Worm (Caenorhabditis elegans) whole organism, L4 larva: ENCODE results near the gene shn-1.

Source experiments
- F26F4.8 ChIP-seq: fragments of 200-800 bp; sonication (Bioruptor generic); conservative IDR thresholded peaks from 2 replicates; pipeline ENCODE4 v1.3.6; 2022; ENCODE audit warnings: missing genetic modification characterization, missing compliant biosample characterization
- F44E2.7 ChIP-seq: fragments of 200-800 bp; sonication (Bioruptor generic); IDR thresholded peaks from 2 replicates; pipeline ENCODE4 v2.1.2; 2022; ENCODE audit warnings: missing genetic modification characterization, missing compliant biosample characterization
- F49E8.2 ChIP-seq: sonication (generic microtip); optimal IDR thresholded peaks from 2 replicates; lab custom pipeline; 2016; ENCODE audit warnings: missing compliant biosample characterization, mild to moderate bottlenecking, missing genetic modification characterization, borderline replicate concordance
- R02D3.7 ChIP-seq: fragments of 150-350 bp; sonication (generic microtip); optimal IDR thresholded peaks from 3 replicates; lab custom pipeline; 2014; ENCODE audit warnings: missing biosample characterization, missing genetic modification characterization
- T20F7.1 ChIP-seq: fragments of 200-800 bp; sonication (Bioruptor generic); optimal IDR thresholded peaks from 2 replicates; lab custom pipeline; 2018; ENCODE audit warnings: mild to moderate bottlenecking, missing genetic modification characterization, missing compliant biosample characterization
- T26A8.4 ChIP-seq: fragments of 200-800 bp; sonication (Bioruptor generic); IDR thresholded peaks from 2 replicates; pipeline ENCODE4 v1.3.6; 2022; ENCODE audit warnings: missing genetic modification characterization, missing compliant biosample characterization
- Y105C5A.15 ChIP-seq: fragments of 200-800 bp; sonication (Bioruptor generic); IDR thresholded peaks from 2 replicates; pipeline ENCODE4 v1.3.6; 2022; ENCODE audit warnings: missing genetic modification characterization, missing compliant biosample characterization
- Y5F2A.4 ChIP-seq: fragments of 200-800 bp; sonication (Bioruptor generic); optimal IDR thresholded peaks from 2 replicates; lab custom pipeline; 2018; ENCODE audit warnings: mild to moderate bottlenecking, missing genetic modification characterization, missing compliant biosample characterization
- ZK337.2 ChIP-seq: fragments of 200-800 bp; sonication (Bioruptor generic); IDR thresholded peaks from 2 replicates; pipeline ENCODE4 v1.3.6; 2022; ENCODE audit warnings: missing genetic modification reagents, missing genetic modification characterization, missing compliant biosample characterization
- aha-1 ChIP-seq: fragments of 150-350 bp; peaks from one replicate; lab custom pipeline; 2014; ENCODE audit warnings: missing biosample characterization, missing genetic modification characterization
- ceh-32 ChIP-seq: sonication (generic microtip); optimal IDR thresholded peaks from 2 replicates; lab custom pipeline; 2016; ENCODE audit warnings: mild to moderate bottlenecking, missing genetic modification characterization, missing compliant biosample characterization; ENCODE audit not compliant: poor library complexity
- ceh-44 ChIP-seq: fragments of 200-800 bp; sonication (Bioruptor generic); IDR thresholded peaks from 2 replicates; pipeline ENCODE4 v1.3.6; 2022; ENCODE audit warnings: missing genetic modification reagents, missing genetic modification characterization, missing compliant biosample characterization
- ceh-82 ChIP-seq: sonication (generic microtip); optimal IDR thresholded peaks from 2 replicates; lab custom pipeline; 2017; ENCODE audit warnings: missing biosample characterization, missing genetic modification characterization
- ctbp-1 ChIP-seq: fragments of 200-800 bp; sonication (Bioruptor generic); IDR thresholded peaks from 2 replicates; pipeline ENCODE4 v1.3.6; 2022; ENCODE audit warnings: missing genetic modification reagents, missing genetic modification characterization, missing compliant biosample characterization
- daf-16 ChIP-seq, 3 experiments: sonication (generic microtip); optimal IDR thresholded peaks; 2 replicates each; lab custom pipeline; 2016 to 2017; ENCODE audit warnings: missing genetic modification characterization in 3 of 3, missing genetic modification reagents in 3 of 3, mild to moderate bottlenecking in 2 of 3, missing compliant biosample characterization in 2 of 3, missing biosample characterization in 1 of 3, moderate library complexity in 1 of 3
- daf-19 ChIP-seq: fragments of 200-800 bp; sonication (Bioruptor generic); conservative IDR thresholded peaks from 2 replicates; pipeline ENCODE4 v1.3.6; 2022; ENCODE audit warnings: missing genetic modification characterization, missing compliant biosample characterization
- dmd-6 ChIP-seq: fragments of 200-800 bp; sonication (Bioruptor generic); IDR thresholded peaks from 2 replicates; pipeline ENCODE4 v1.3.6; 2022; ENCODE audit warnings: missing genetic modification reagents, missing genetic modification characterization, missing compliant biosample characterization
- dpl-1 ChIP-seq: fragments of 150-350 bp; optimal IDR thresholded peaks from 2 replicates; lab custom pipeline; 2014; ENCODE audit warnings: missing biosample characterization, missing genetic modification reagents, missing genetic modification characterization
- dve-1 ChIP-seq: sonication (generic microtip); optimal IDR thresholded peaks from 2 replicates; lab custom pipeline; 2017; ENCODE audit warnings: antibody characterized with exemption, mild to moderate bottlenecking, missing genetic modification characterization, missing compliant biosample characterization; ENCODE audit not compliant: insufficient read depth
- egl-43 ChIP-seq: fragments of 200-800 bp; sonication (Bioruptor generic); IDR thresholded peaks from 2 replicates; pipeline ENCODE4 v1.3.6; 2022; ENCODE audit warnings: missing genetic modification reagents, missing genetic modification characterization, missing compliant biosample characterization
- hif-1 ChIP-seq, 2 experiments: sonication (generic microtip); optimal IDR thresholded peaks; 2 replicates each; lab custom pipeline; 2016 to 2017; ENCODE audit warnings: missing compliant biosample characterization in 2 of 2, missing genetic modification characterization in 2 of 2, missing genetic modification reagents in 2 of 2, missing genotype in 2 of 2, mild to moderate bottlenecking in 1 of 2
- hlh-30 ChIP-seq: sonication (generic microtip); optimal IDR thresholded peaks from 2 replicates; lab custom pipeline; 2017; ENCODE audit warnings: antibody characterized with exemption, mild to moderate bottlenecking, missing genetic modification characterization, missing compliant biosample characterization; ENCODE audit not compliant: insufficient read depth
- lin-38 ChIP-seq: fragments of 200-800 bp; sonication (Bioruptor generic); IDR thresholded peaks from 2 replicates; pipeline ENCODE4 v1.3.6; 2022; ENCODE audit warnings: missing genetic modification reagents, missing genetic modification characterization, missing compliant biosample characterization
- lsy-2 ChIP-seq, 2 experiments: fragments of 150-350 bp in 1 of 2; sonication (generic microtip) in 1 of 2; optimal IDR thresholded peaks; 2 replicates each; lab custom pipeline; 2014 to 2017; ENCODE audit warnings: missing biosample characterization in 2 of 2, missing genetic modification characterization in 2 of 2
- mes-2 ChIP-seq: sonication (generic microtip); optimal IDR thresholded peaks from 2 replicates; lab custom pipeline; 2016; ENCODE audit warnings: missing genotype, mild to moderate bottlenecking, missing genetic modification characterization, missing compliant biosample characterization; ENCODE audit not compliant: poor library complexity, severe bottlenecking
- mxl-2 ChIP-seq: fragments of 200-800 bp; sonication (Bioruptor generic); conservative IDR thresholded peaks from 2 replicates; pipeline ENCODE4 v1.3.6; 2022; ENCODE audit warnings: missing genetic modification reagents, missing genetic modification characterization, missing compliant biosample characterization
- nhr-237 ChIP-seq: sonication (generic microtip); optimal IDR thresholded peaks from 2 replicates; lab custom pipeline; 2017; ENCODE audit warnings: missing biosample characterization, missing genetic modification characterization
- nhr-28 ChIP-seq: fragments of 150-350 bp; optimal IDR thresholded peaks from 2 replicates; lab custom pipeline; 2014; ENCODE audit warnings: missing biosample characterization, missing genetic modification characterization
- nhr-41 ChIP-seq: fragments of 200-800 bp; sonication (Bioruptor generic); IDR thresholded peaks from 2 replicates; pipeline ENCODE4 v1.3.6; 2022; ENCODE audit warnings: missing genetic modification reagents, missing genetic modification characterization, missing compliant biosample characterization
- pqm-1 ChIP-seq: sonication (generic microtip); optimal IDR thresholded peaks from 2 replicates; lab custom pipeline; 2017; ENCODE audit warnings: missing biosample characterization, missing genetic modification characterization
- rbr-2 ChIP-seq: sonication (generic microtip); optimal IDR thresholded peaks from 2 replicates; lab custom pipeline; 2016; ENCODE audit warnings: missing genotype, missing genetic modification characterization, missing compliant biosample characterization
- set-16 ChIP-seq: fragments of 200-800 bp; sonication (Bioruptor generic); IDR thresholded peaks from 2 replicates; pipeline ENCODE4 v1.3.6; 2022; ENCODE audit warnings: missing genetic modification reagents, missing genetic modification characterization, missing compliant biosample characterization
- snpc-1.2 ChIP-seq: fragments of 200-800 bp; sonication (Bioruptor generic); IDR thresholded peaks from 2 replicates; pipeline ENCODE4 v1.3.6; 2022; ENCODE audit warnings: missing genetic modification reagents, missing genetic modification characterization, missing compliant biosample characterization
- snpc-4 ChIP-seq: fragments of 150-350 bp; optimal IDR thresholded peaks from 2 replicates; lab custom pipeline; 2014; ENCODE audit warnings: missing biosample characterization, missing genetic modification characterization
- tra-1 ChIP-seq: fragments of 200-800 bp; sonication (Bioruptor generic); IDR thresholded peaks from 2 replicates; pipeline ENCODE4 v1.3.6; 2022; ENCODE audit warnings: missing genetic modification reagents, missing genetic modification characterization, missing compliant biosample characterization
- unc-62 ChIP-seq, 3 experiments: fragments of 150-350 bp in 1 of 3; sonication (generic microtip); optimal IDR thresholded peaks in 2 of 3; peaks in 1 of 3; 1 replicate in 1 of 3; 2 replicates in 2 of 3; lab custom pipeline; 2014 to 2017; ENCODE audit warnings: missing biosample characterization in 3 of 3, missing genetic modification characterization in 3 of 3, missing genetic modification reagents in 3 of 3, missing genotype in 1 of 3

shn-1 gene

DNA sequence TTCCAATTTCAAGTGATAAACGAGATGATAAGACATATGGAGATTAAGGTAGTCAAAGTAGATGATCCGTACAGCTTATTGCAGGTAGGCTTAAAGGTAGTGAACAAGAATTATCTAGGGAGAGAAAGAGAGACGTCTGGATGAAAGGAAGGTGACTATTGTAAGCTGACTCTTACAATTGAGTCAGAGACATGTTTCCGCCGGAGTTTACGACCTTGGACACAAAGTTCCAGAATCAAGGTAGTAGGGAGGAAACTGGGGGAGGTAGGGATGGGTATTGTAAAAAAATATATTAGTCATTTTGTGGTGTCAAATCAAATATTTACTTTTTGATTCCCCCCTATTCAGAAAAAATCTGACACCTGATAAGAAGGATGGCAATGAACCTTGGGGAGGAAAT, 1.6 kb upstream of the shn-1 start:
- TF ChIP-seq unc-62 (GFP tag; optimal IDR thresholded peaks at IDR 0.05 in 1 of 2; lab: Kevin White, UChicago) (peak in 1 of 2 experiments; percentile 86), unc-62 (tag; optimal IDR thresholded peaks at IDR 0.05; lab: Kevin White, UChicago) (no peak), mxl-2 (GFP tag; lab: Robert Waterston, UW) (no peak)

DNA sequence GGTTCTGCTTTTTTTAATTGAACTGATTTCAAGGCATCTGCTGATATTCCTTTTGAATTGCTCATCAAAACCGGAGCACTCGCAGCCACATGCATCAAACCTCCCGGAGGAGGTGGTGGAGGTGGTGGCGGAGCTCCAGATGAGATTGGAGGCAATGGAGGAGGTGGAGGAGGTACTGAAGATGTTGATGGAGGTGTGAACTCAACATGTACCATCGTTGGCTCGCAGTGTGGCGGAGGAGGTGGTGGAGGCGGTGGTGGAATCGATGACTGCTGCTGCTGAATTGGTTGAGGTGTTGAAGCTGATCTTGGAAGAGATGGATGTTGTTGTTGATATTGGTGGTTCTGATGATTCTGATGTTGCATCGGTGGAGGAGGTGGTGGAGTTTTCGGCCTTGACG, 3.8 kb downstream of the shn-1 start:
- peak; percentile 72 for TF ChIP-seq set-16
- no peak for TF ChIP-seq nhr-28
- TF ChIP-seq, all 104 proteins: peak for 1

DNA sequence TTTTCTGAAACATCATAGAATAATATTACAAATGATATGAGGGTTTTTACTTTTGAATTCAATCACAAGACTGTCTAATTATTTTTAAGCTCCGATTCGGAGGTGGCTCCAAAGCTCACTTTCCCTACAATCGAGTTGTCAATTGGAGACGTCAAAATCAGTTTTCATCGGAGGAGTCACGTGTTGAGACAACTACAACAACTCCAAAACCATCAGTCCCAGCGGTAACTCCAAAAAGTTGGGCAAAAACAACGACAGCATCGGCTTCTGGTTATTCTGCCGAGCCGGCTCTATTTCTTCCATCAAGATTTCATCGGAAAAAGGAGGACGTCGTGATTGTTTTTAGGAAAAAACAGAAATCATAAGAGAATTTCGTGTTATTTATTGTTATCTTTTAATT, 6.7 kb downstream of the shn-1 start:
- TF ChIP-seq nhr-237 (tag; lab: Kevin White, UChicago) = no peak
- no peak for TF ChIP-seq set-16
- TF ChIP-seq F44E2.7 (GFP tag; lab: Robert Waterston, UW) = no peak
- peak in 1 of 2 experiments; percentile 60 for TF ChIP-seq unc-62 (GFP tag; optimal IDR thresholded peaks at IDR 0.05 in 1 of 2; lab: Kevin White, UChicago)
- TF ChIP-seq unc-62 (tag; optimal IDR thresholded peaks at IDR 0.05; lab: Kevin White, UChicago) = no peak
- no peak for TF ChIP-seq ctbp-1 (GFP tag; lab: Robert Waterston, UW)
- no peak for TF ChIP-seq nhr-28
- no peak for TF ChIP-seq dpl-1 (GFP tag; lab: Kevin White, UChicago)
- TF ChIP-seq ceh-44 (GFP tag; lab: Robert Waterston, UW) = no peak

DNA sequence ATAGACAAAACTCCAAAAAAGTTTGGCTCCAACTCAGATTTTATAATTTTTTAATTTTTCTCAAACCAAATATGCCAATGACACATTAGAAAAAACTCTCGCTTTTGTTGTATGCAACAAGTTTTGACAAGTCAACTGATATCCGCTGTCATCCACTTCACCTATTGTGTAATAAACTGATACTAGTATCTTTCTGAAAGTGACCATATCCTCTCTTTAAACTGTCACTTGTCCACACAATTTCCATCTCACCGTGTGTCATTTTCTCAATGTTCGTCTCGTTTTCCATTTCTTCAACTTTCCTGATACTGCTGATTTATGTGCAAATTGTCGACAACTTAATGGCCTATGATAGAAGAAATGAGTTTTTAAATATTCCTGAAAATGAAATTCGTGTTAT, 7.7 kb downstream of the shn-1 start, which contains the start of the genes C33B4.5 and C33B4.4:
TSS of gene C33B4.5 (plus strand) at position 270 of the 400 bp plus-strand sequence.
TSS of gene C33B4.4 (minus strand) at position 385 of the 400 bp plus-strand sequence.
- TF ChIP-seq unc-62 (GFP tag; optimal IDR thresholded peaks at IDR 0.05 in 1 of 2; lab: Kevin White, UChicago) (peak in 1 of 2 experiments; percentile 91), unc-62 (tag; optimal IDR thresholded peaks at IDR 0.05; lab: Kevin White, UChicago) (no peak), aha-1 (peak; percentile 44), hif-1 (tag; optimal IDR thresholded peaks at IDR 0.05; lab: Kevin White, UChicago) (no peak)

ce11 chrII:11377700-11378099, 13.1 kb downstream of the shn-1 start:
- no peak for TF ChIP-seq ceh-82
- no peak for TF ChIP-seq snpc-1.2
- no peak for TF ChIP-seq unc-62 (GFP tag; optimal IDR thresholded peaks at IDR 0.05 in 1 of 2; lab: Kevin White, UChicago)
- TF ChIP-seq unc-62 (tag; optimal IDR thresholded peaks at IDR 0.05; lab: Kevin White, UChicago) = no peak
- TF ChIP-seq dmd-6 (GFP tag; lab: Robert Waterston, UW) = no peak
- TF ChIP-seq F44E2.7 (GFP tag; lab: Robert Waterston, UW) = no peak
- no peak for TF ChIP-seq lsy-2 (tag; optimal IDR thresholded peaks at IDR 0.05; lab: Kevin White, UChicago)
- TF ChIP-seq ZK337.2 (GFP tag; lab: Robert Waterston, UW) = no peak

DNA sequence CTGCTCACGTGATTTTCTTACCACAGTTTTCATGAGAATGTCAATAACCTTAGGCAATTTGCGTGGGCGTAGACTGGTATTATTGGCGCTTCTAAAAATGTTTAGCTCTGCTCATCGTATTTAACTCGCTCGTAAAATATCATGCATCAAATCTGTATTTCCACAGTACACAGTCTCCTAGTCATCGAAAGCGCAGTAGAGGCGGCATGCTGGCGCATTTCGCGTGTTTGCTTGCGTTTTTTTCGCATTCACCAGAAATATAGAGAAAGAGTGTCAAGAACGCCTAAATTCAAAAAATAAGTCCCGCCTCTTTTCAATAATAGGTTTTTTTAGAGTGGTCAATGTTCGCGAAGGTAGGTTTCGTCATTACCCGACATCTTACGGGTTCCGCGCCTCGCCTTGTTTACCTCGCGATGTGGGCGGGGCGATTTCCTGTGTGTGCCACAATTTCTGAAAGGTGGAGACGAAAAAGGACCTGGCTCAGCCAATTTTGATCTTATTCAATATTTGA, 14.1 kb downstream of the shn-1 start:
- TF ChIP-seq snpc-4 (tag; lab: Kevin White, UChicago) = peak; percentile 85
- peak; percentile 79; the same call in 1 of the 2 replicates for TF ChIP-seq Y105C5A.15 (GFP tag; lab: Robert Waterston, UW)
- no peak for TF ChIP-seq ZK337.2 (GFP tag; lab: Robert Waterston, UW)
- peak; percentile 36 for TF ChIP-seq hlh-30 (tag; lab: Kevin White, UChicago)
- no peak for TF ChIP-seq set-16
- TF ChIP-seq F26F4.8 = no peak
- 0 out of 2 replicates have a peak, but pooled peaks have one; percentile 15 for TF ChIP-seq nhr-41 (GFP tag; lab: Robert Waterston, UW)
- TF ChIP-seq Y5F2A.4 = no peak
- 0 out of 2 replicates have a peak, but pooled peaks have one; percentile 60 for TF ChIP-seq tra-1 (GFP tag; lab: Robert Waterston, UW)
- no peak for TF ChIP-seq R02D3.7 (tag; lab: Kevin White, UChicago)
- TF ChIP-seq dve-1 = no peak
- TF ChIP-seq ceh-32 (tag; lab: Kevin White, UChicago) = no peak
- peak; percentile 89 for TF ChIP-seq lin-38 (GFP tag; lab: Robert Waterston, UW)
- peak; percentile 92 for TF ChIP-seq T26A8.4 (GFP tag; lab: Robert Waterston, UW)
- peak; percentile 81 for TF ChIP-seq egl-43 (GFP tag; lab: Robert Waterston, UW)
- peak; percentile 95 for TF ChIP-seq F49E8.2 (tag; lab: Kevin White, UChicago)
- TF ChIP-seq mes-2 (tag; lab: Kevin White, UChicago) = peak; percentile 80
- peak; percentile 82 for TF ChIP-seq aha-1
- peak; percentile 29 for TF ChIP-seq dpl-1 (GFP tag; lab: Kevin White, UChicago)
- 0 out of 2 replicates have a peak, but pooled peaks have one; percentile 56 for TF ChIP-seq daf-19
- TF ChIP-seq pqm-1 (tag; lab: Kevin White, UChicago) = peak; percentile 27
- TF ChIP-seq T20F7.1 (GFP tag; lab: Kevin White, UChicago) = peak; percentile 63
- TF ChIP-seq daf-16 (GFP tag; optimal IDR thresholded peaks at IDR 0.05; lab: Kevin White, UChicago) = peak; percentile 69 to 82
- peak; percentile 88 for TF ChIP-seq daf-16 (tag; optimal IDR thresholded peaks at IDR 0.05; lab: Kevin White, UChicago)
- TF ChIP-seq rbr-2 (tag; lab: Kevin White, UChicago) = peak; percentile 41
- peak in 1 of 2 experiments; percentile 88 for TF ChIP-seq unc-62 (GFP tag; optimal IDR thresholded peaks at IDR 0.05 in 1 of 2; lab: Kevin White, UChicago)
- TF ChIP-seq unc-62 (tag; optimal IDR thresholded peaks at IDR 0.05; lab: Kevin White, UChicago) = no peak
